Worm (Caenorhabditis elegans): ENCODE measurements around the gene acbp-4.

- TF ChIP-seq nhr-237 (tag; optimal IDR thresholded peaks at IDR 0.05) (no peak), ztf-4 (tag; optimal IDR thresholded peaks at IDR 0.05) (no peak), peb-1 (tag; optimal IDR thresholded peaks at IDR 0.05) (no peak), lin-13 (GFP tag; optimal IDR thresholded peaks at IDR 0.05) (no peak), alr-1 (tag; optimal IDR thresholded peaks at IDR 0.05) (no peak), ztf-11 (tag; optimal IDR thresholded peaks at IDR 0.05) (no peak), ama-1 (optimal IDR thresholded peaks at IDR 0.05) (no peak), skn-1 (tag; optimal IDR thresholded peaks at IDR 0.05) (no peak)
These were observed 29.1 kb upstream of the acbp-4 start for ce11 chrIII:7338009-7338408.

Measured in whole organism, L2 larva.